Fruit fly (Drosophila melanogaster) whole organism, embryonic: ENCODE results near the gene ATPsynO.
A peak's percentile ranks its signal among the peaks of the same experiment; 100 is the strongest.

Experiments
- CG10979 ChIP-seq: fragments of 200-800 bp; sonication (Bioruptor generic); optimal IDR thresholded peaks from 2 replicates; lab custom pipeline; 2018; ENCODE audit warnings: missing biosample characterization, mild to moderate bottlenecking, missing genetic modification characterization, moderate library complexity
- CG11504 ChIP-seq: fragments of 200-800 bp; sonication (Bioruptor generic); optimal IDR thresholded peaks from 3 replicates; lab custom pipeline; 2019; ENCODE audit warnings: missing biosample characterization, mild to moderate bottlenecking, missing genetic modification characterization, moderate library complexity
- CG12071 ChIP-seq: fragments of 200-800 bp; sonication (Bioruptor generic); optimal IDR thresholded peaks from 3 replicates; lab custom pipeline; 2018; ENCODE audit warnings: missing biosample characterization, mild to moderate bottlenecking, missing genetic modification characterization
- CG12299 ChIP-seq: fragments of 200-800 bp; sonication (Bioruptor generic); optimal IDR thresholded peaks from 2 replicates; lab custom pipeline; 2018; ENCODE audit warnings: missing biosample characterization, mild to moderate bottlenecking, missing genetic modification characterization
- CG12769 ChIP-seq: fragments of 200-800 bp; sonication (Bioruptor generic); optimal IDR thresholded peaks from 2 replicates; lab custom pipeline; 2019; ENCODE audit warnings: missing biosample characterization, mild to moderate bottlenecking, missing genetic modification characterization, moderate library complexity
- CG13624 ChIP-seq: fragments of 200-800 bp; sonication (Bioruptor generic); optimal IDR thresholded peaks from 2 replicates; lab custom pipeline; 2016; ENCODE audit warnings: missing biosample characterization, missing genetic modification characterization
- CG16863 ChIP-seq: fragments of 200-800 bp; sonication (Bioruptor generic); optimal IDR thresholded peaks from 3 replicates; lab custom pipeline; 2016; ENCODE audit warnings: missing biosample characterization, missing genetic modification characterization
- CG18764 ChIP-seq: fragments of 200-800 bp; sonication (Bioruptor generic); optimal IDR thresholded peaks from 3 replicates; lab custom pipeline; 2016; ENCODE audit warnings: missing biosample characterization, missing genetic modification characterization
- CG30431 ChIP-seq: fragments of 200-800 bp; sonication (Bioruptor generic); optimal IDR thresholded peaks from 2 replicates; lab custom pipeline; 2017; ENCODE audit warnings: missing biosample characterization, missing genetic modification characterization
- CG3065 ChIP-seq: fragments of 200-800 bp; sonication (Bioruptor generic); optimal IDR thresholded peaks from 2 replicates; lab custom pipeline; 2016; ENCODE audit warnings: missing biosample characterization, missing genetic modification characterization
- CG32532 ChIP-seq: fragments of 200-800 bp; sonication (Bioruptor generic); IDR thresholded peaks from 2 replicates; pipeline ENCODE4 v1.3.6; 2022; ENCODE audit warnings: missing biosample characterization, missing genetic modification characterization
- CG34224 ChIP-seq: fragments of 200-800 bp; sonication (Bioruptor generic); IDR thresholded peaks from 3 replicates; pipeline ENCODE4 v1.3.6; 2022; ENCODE audit warnings: missing biosample characterization, missing genetic modification characterization; ENCODE audit not compliant: partially characterized antibody
- CG34422 ChIP-seq: fragments of 200-800 bp; sonication (Bioruptor generic); IDR thresholded peaks from 3 replicates; pipeline ENCODE4 v1.3.6; 2022; ENCODE audit warnings: missing biosample characterization, missing genetic modification characterization
- CG6683 ChIP-seq: fragments of 200-800 bp; sonication (Bioruptor generic); optimal IDR thresholded peaks from 2 replicates; lab custom pipeline; 2017; ENCODE audit warnings: missing biosample characterization, mild to moderate bottlenecking, missing genetic modification characterization, missing genetic modification reagents
- CG7963 ChIP-seq: fragments of 200-800 bp; sonication (Bioruptor generic); IDR thresholded peaks from 3 replicates; pipeline ENCODE4 v1.3.6; 2022; ENCODE audit warnings: missing biosample characterization, missing genetic modification characterization; ENCODE audit not compliant: partially characterized antibody
- CG7987 ChIP-seq: fragments of 200-800 bp; sonication (Bioruptor generic); optimal IDR thresholded peaks from 2 replicates; lab custom pipeline; 2018; ENCODE audit warnings: missing biosample characterization, mild to moderate bottlenecking, missing genetic modification characterization, moderate library complexity
- CG8359 ChIP-seq: fragments of 200-800 bp; sonication (Bioruptor generic); optimal IDR thresholded peaks from 2 replicates; lab custom pipeline; 2017; ENCODE audit warnings: missing biosample characterization, mild to moderate bottlenecking, missing genetic modification characterization, borderline replicate concordance
- CG9727 ChIP-seq: fragments of 200-800 bp; sonication (Bioruptor generic); optimal IDR thresholded peaks from 3 replicates; lab custom pipeline; 2017; ENCODE audit warnings: missing biosample characterization, mild to moderate bottlenecking, missing genetic modification characterization
- CHES-1-like ChIP-seq: fragments of 200-800 bp; sonication (Bioruptor generic); optimal IDR thresholded peaks from 2 replicates; lab custom pipeline; 2016; ENCODE audit warnings: missing biosample characterization, missing genetic modification characterization
- D ChIP-seq, 2 experiments: fragments of 200-800 bp in 1 of 2; fragments of >200 bp in 1 of 2; sonication (Bioruptor generic) in 1 of 2; optimal IDR thresholded peaks; 2 replicates in 1 of 2; 3 replicates in 1 of 2; lab custom pipeline; 2017; ENCODE audit warnings: mild to moderate bottlenecking in 1 of 2, missing biosample characterization in 1 of 2, missing genetic modification characterization in 1 of 2, missing genetic modification reagents in 1 of 2
- Deaf1 ChIP-seq: fragments of 200-800 bp; optimal IDR thresholded peaks from 3 replicates; lab custom pipeline; 2019; ENCODE audit warnings: missing biosample characterization, mild to moderate bottlenecking, missing genetic modification characterization, moderate library complexity
- Dll ChIP-seq: fragments of 200-800 bp; sonication (Bioruptor generic); IDR thresholded peaks from 4 replicates; pipeline ENCODE4 v1.3.6; 2022; ENCODE audit warnings: missing biosample characterization, missing genetic modification characterization; ENCODE audit not compliant: partially characterized antibody
- Doc2 ChIP-seq: fragments of 200-800 bp; sonication (Bioruptor generic); IDR thresholded peaks from 2 replicates; pipeline ENCODE4 v1.3.6; 2022; ENCODE audit warnings: missing biosample characterization, missing genetic modification characterization
- Dref ChIP-seq: fragments of 200-800 bp; sonication (Bioruptor generic); IDR thresholded peaks from 2 replicates; pipeline ENCODE4 v1.3.6; 2022; ENCODE audit warnings: missing biosample characterization, missing genetic modification characterization
- ERR ChIP-seq: fragments of 200-800 bp; sonication (Bioruptor generic); optimal IDR thresholded peaks from 2 replicates; lab custom pipeline; 2016; ENCODE audit warnings: missing biosample characterization, missing genetic modification characterization
- MESR4 ChIP-seq: fragments of 200-800 bp; sonication (Bioruptor generic); optimal IDR thresholded peaks from 2 replicates; lab custom pipeline; 2018; ENCODE audit warnings: missing biosample characterization, mild to moderate bottlenecking, missing genetic modification characterization, moderate library complexity
- Max ChIP-seq: fragments of 200-800 bp; sonication (Bioruptor generic); optimal IDR thresholded peaks from 2 replicates; lab custom pipeline; 2016; ENCODE audit warnings: missing biosample characterization, mild to moderate bottlenecking, missing genetic modification characterization
- Nf-YA ChIP-seq: fragments of 200-800 bp; sonication (Bioruptor generic); IDR thresholded peaks from 2 replicates; pipeline ENCODE4 v1.3.6; 2022; ENCODE audit warnings: missing biosample characterization, missing genetic modification characterization
- Rfx ChIP-seq: fragments of 200-800 bp; sonication (Bioruptor generic); IDR thresholded peaks from 2 replicates; pipeline ENCODE4 v1.3.6; 2022; ENCODE audit warnings: missing biosample characterization, missing genetic modification characterization
- Sry-β ChIP-seq: fragments of 200-800 bp; sonication (Bioruptor generic); optimal IDR thresholded peaks from 2 replicates; lab custom pipeline; 2018; ENCODE audit warnings: missing biosample characterization, mild to moderate bottlenecking, missing genetic modification characterization, moderate library complexity
- Stat92E ChIP-seq, 3 experiments: fragments of >200 bp in 2 of 3; fragments of 200-800 bp in 1 of 3; sonication (Bioruptor generic) in 1 of 3; optimal IDR thresholded peaks; 2 replicates each; lab custom pipeline; 2017 to 2019; ENCODE audit warnings: missing biosample characterization in 3 of 3, missing genetic modification characterization in 3 of 3, mild to moderate bottlenecking in 1 of 3, moderate library complexity in 1 of 3
- Trl ChIP-seq, 3 experiments: fragments of >200 bp in 2 of 3; fragments of 200-800 bp in 1 of 3; sonication (Bioruptor generic) in 1 of 3; optimal IDR thresholded peaks; 2 replicates in 1 of 3; 3 replicates in 2 of 3; lab custom pipeline; 2016 to 2017; ENCODE audit warnings: missing biosample characterization in 1 of 3, missing genetic modification characterization in 1 of 3
- bigmax ChIP-seq: fragments of 200-800 bp; sonication (Bioruptor generic); optimal IDR thresholded peaks from 2 replicates; lab custom pipeline; 2018; ENCODE audit warnings: missing biosample characterization, mild to moderate bottlenecking, missing genetic modification characterization
- chinmo ChIP-seq: fragments of 200-800 bp; sonication (Bioruptor generic); IDR thresholded peaks from 4 replicates; pipeline ENCODE4 v1.3.6; 2022; ENCODE audit warnings: missing biosample characterization, missing genetic modification characterization; ENCODE audit not compliant: partially characterized antibody
- dm ChIP-seq: fragments of 200-800 bp; sonication (Bioruptor generic); optimal IDR thresholded peaks from 3 replicates; lab custom pipeline; 2016; ENCODE audit warnings: missing biosample characterization, missing genetic modification characterization
- eyg ChIP-seq: fragments of 200-800 bp; sonication (Bioruptor generic); optimal IDR thresholded peaks from 3 replicates; lab custom pipeline; 2016; ENCODE audit warnings: missing biosample characterization, missing genetic modification characterization
- hb ChIP-seq: fragments of 200-800 bp; sonication (Bioruptor generic); IDR thresholded peaks from 3 replicates; pipeline ENCODE4 v1.3.6; 2022; ENCODE audit warnings: missing biosample characterization, missing genetic modification characterization; ENCODE audit not compliant: partially characterized antibody
- lov ChIP-seq, 2 experiments: fragments of 200-800 bp in 1 of 2; fragments of >200 bp in 1 of 2; sonication (Bioruptor generic) in 1 of 2; IDR thresholded peaks in 1 of 2; optimal IDR thresholded peaks in 1 of 2; 2 replicates in 1 of 2; 3 replicates in 1 of 2; pipeline versions ENCODE4 v1.3.6 to Lab custom; 2017 to 2022; ENCODE audit warnings: missing biosample characterization in 1 of 2, missing genetic modification characterization in 1 of 2
- mld ChIP-seq: fragments of 200-800 bp; sonication (Bioruptor generic); IDR thresholded peaks from 3 replicates; pipeline ENCODE4 v1.3.6; 2022; ENCODE audit warnings: missing biosample characterization, missing genetic modification characterization; ENCODE audit not compliant: partially characterized antibody
- sna ChIP-seq: fragments of 200-800 bp; sonication (Bioruptor generic); IDR thresholded peaks from 2 replicates; pipeline ENCODE4 v1.3.6; 2022; ENCODE audit warnings: missing biosample characterization, missing genetic modification characterization; ENCODE audit not compliant: partially characterized antibody
- tap ChIP-seq: fragments of 200-800 bp; optimal IDR thresholded peaks from 3 replicates; lab custom pipeline; 2019; ENCODE audit warnings: missing biosample characterization, mild to moderate bottlenecking, missing genetic modification characterization, moderate library complexity
- trem ChIP-seq: fragments of 200-800 bp; optimal IDR thresholded peaks from 3 replicates; lab custom pipeline; 2019; ENCODE audit warnings: missing biosample characterization, mild to moderate bottlenecking, missing genetic modification characterization, moderate library complexity
- twi ChIP-seq: fragments of 200-800 bp; optimal IDR thresholded peaks from 2 replicates; lab custom pipeline; 2019; ENCODE audit warnings: missing biosample characterization, mild to moderate bottlenecking, missing genetic modification characterization, moderate library complexity
- unc-4 ChIP-seq: fragments of 200-800 bp; sonication (Bioruptor generic); IDR thresholded peaks from 2 replicates; pipeline ENCODE4 v1.3.6; 2022; ENCODE audit warnings: missing biosample characterization, missing genetic modification characterization; ENCODE audit not compliant: partially characterized antibody
- zen ChIP-seq: fragments of 200-800 bp; sonication (Bioruptor generic); optimal IDR thresholded peaks from 3 replicates; lab custom pipeline; 2018; ENCODE audit warnings: missing biosample characterization, mild to moderate bottlenecking, missing genetic modification characterization, moderate library complexity

Gene ATPsynO

DNA sequence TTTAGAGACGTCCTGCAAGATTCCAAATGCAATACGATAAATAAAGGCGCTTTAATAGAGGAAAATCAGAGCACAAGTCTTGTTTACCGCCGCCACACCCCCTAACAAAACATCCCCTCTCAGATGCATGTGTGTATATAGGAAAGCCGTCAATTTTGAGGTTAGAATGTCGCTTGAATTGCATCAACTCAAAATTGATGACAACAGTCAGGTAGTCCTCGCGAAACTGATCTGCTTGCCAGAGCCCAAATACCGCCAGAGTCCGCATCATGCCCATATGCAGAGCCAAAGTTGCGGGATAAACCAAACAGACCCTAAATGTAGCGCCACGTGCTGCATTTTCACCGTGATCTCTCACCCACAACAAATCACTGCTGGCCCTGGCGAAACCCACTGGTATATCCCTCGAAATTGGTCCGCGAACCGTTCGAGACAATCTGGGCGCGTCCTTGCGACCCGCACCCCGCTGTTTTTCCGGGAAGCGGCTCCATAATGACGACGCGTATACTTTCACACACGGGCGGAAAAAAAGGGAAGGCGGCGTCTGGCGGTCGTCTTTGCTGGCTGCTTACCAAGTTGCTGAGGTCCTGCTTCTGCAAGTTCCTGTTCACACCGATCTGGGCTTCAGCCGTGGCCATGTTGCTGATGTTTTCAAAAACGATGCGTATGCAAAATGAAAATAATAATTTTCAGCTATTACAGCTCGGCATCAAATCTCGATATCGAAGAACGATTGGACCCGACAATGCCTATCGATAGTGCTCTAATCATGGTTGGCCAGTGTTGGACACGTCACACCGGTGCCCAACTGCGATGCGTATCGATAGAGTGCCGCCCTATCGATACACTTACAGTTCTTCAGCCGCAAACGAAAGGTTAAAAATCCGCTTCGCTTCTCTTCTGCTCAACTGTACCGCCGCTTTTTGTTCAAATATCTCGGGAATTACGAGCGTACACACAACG is 2.4 kb upstream of the ATPsynO start, which contains the start of the genes eIF2gamma and Set (continued):
- TF ChIP-seq ERR (GFP tag; lab: Kevin White, UChicago) = peak; percentile 60
- TF ChIP-seq CG34422 (GFP tag; lab: Robert Waterston, UW) = peak; percentile 78
- TF ChIP-seq CG8359 = no peak
- TF ChIP-seq CG12071 (GFP tag; lab: Kevin White, UChicago) = no peak
- TF ChIP-seq CG12769 = no peak
- TF ChIP-seq dm (GFP tag; lab: Kevin White, UChicago) = peak; percentile 86
- peak; percentile 95 for TF ChIP-seq bigmax
- TF ChIP-seq CG6683 (GFP tag; lab: Kevin White, UChicago) = no peak
- no peak for TF ChIP-seq CG16863
- peak; percentile 43 for TF ChIP-seq CHES-1-like (GFP tag; lab: Kevin White, UChicago)
- TF ChIP-seq Deaf1 = no peak
- peak; percentile 43 for TF ChIP-seq D (optimal IDR thresholded peaks at IDR 0.05; lab: Kevin White, UChicago)
- no peak for TF ChIP-seq D (GFP tag; optimal IDR thresholded peaks at IDR 0.05; lab: Kevin White, UChicago)
- TF ChIP-seq CG7963 (GFP tag; lab: Robert Waterston, UW) = peak; percentile 98
- peak; percentile 53 for TF ChIP-seq twi (tag; lab: Kevin White, UChicago)
- TF ChIP-seq CG34224 = peak; percentile 96
- peak; percentile 91 for TF ChIP-seq Dll (GFP tag; lab: Robert Waterston, UW)
- no peak for TF ChIP-seq Trl (optimal IDR thresholded peaks at IDR 0.05; lab: Kevin White, UChicago)
- peak; percentile 40 for TF ChIP-seq Trl (GFP tag; optimal IDR thresholded peaks at IDR 0.05; lab: Kevin White, UChicago)
- TF ChIP-seq MESR4 (GFP tag; lab: Kevin White, UChicago) = peak; percentile 53
- no peak for TF ChIP-seq tap (tag; lab: Kevin White, UChicago)
- peak; percentile 74 for TF ChIP-seq trem (tag; lab: Kevin White, UChicago)
- TF ChIP-seq CG30431 = no peak
- peak; percentile 100 for TF ChIP-seq Dref (GFP tag; lab: Robert Waterston, UW)
- TF ChIP-seq eyg (GFP tag; lab: Kevin White, UChicago) = peak; percentile 19
- no peak for TF ChIP-seq CG11504 (tag; lab: Kevin White, UChicago)
- peak; percentile 96 for TF ChIP-seq unc-4 (GFP tag; lab: Robert Waterston, UW)
- no peak for TF ChIP-seq lov (optimal IDR thresholded peaks at IDR 0.05; lab: Kevin White, UChicago)
- TF ChIP-seq lov (GFP tag; IDR thresholded peaks at IDR 0.05; lab: Robert Waterston, UW) = no peak
- peak; percentile 37 for TF ChIP-seq CG13624 (GFP tag; lab: Kevin White, UChicago)
- peak; percentile 88 for TF ChIP-seq sna
- TF ChIP-seq CG12299 (tag; lab: Kevin White, UChicago) = no peak
- TF ChIP-seq CG18764 = no peak
- TF ChIP-seq CG32532 (GFP tag; lab: Robert Waterston, UW) = peak; percentile 41; the same call in 1 of the 2 replicates
- TF ChIP-seq zen (tag; lab: Kevin White, UChicago) = peak; percentile 56
- TF ChIP-seq hb (GFP tag; lab: Robert Waterston, UW) = peak; percentile 98
- TF ChIP-seq Rfx (GFP tag; lab: Robert Waterston, UW) = peak; percentile 86
- no peak for TF ChIP-seq Doc2 (GFP tag; lab: Robert Waterston, UW)
- TF ChIP-seq chinmo (GFP tag; lab: Robert Waterston, UW) = peak; percentile 95
- TF ChIP-seq Nf-YA (GFP tag; lab: Robert Waterston, UW) = no peak
- peak; percentile 99 for TF ChIP-seq mld (GFP tag; lab: Robert Waterston, UW)
- TF ChIP-seq CG9727 = no peak
- TF ChIP-seq Max (GFP tag; lab: Kevin White, UChicago) = peak; percentile 60
- peak in 1 of 3 experiments; percentile 56 for TF ChIP-seq Stat92E (GFP tag; optimal IDR thresholded peaks at IDR 0.05; lab: Kevin White, UChicago)
- TF ChIP-seq CG7987 = peak; percentile 42
- TF ChIP-seq CG10979 (tag; lab: Kevin White, UChicago) = peak; percentile 10
- no peak for TF ChIP-seq Sry-β (GFP tag; lab: Kevin White, UChicago)
- TF ChIP-seq CG3065 (GFP tag; lab: Kevin White, UChicago) = peak; percentile 30
